Worm (Caenorhabditis elegans): ENCODE data around the gene T02B11.4.

DNA sequence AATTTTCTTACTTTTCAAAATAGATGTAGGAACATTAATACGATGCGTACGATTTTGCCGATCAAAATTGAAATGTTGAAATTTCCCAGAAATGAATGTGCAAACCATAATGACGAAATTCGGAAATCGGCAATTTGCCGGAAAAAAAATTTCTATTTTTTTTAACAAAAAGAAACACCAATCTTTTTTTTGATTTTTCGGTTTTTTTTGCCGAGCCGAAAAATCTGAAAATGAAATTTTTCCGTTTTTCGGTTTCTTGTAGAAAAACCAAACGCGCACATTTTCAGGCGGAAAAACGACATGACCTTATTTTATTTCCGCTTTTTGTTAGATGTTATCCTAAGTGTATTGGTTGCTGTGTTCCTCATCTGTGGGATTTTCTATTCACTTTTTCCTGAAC lies 23.4 kb downstream of the T02B11.4 start, which contains the start of gene srbc-13:
- TF ChIP-seq tbx-9 (tag; optimal IDR thresholded peaks at IDR 0.05; ENCODE audit: borderline replicate concordance) (no peak), nhr-27 (tag; optimal IDR thresholded peaks at IDR 0.05) (no peak), ceh-100 (GFP tag; IDR thresholded peaks at IDR 0.05) (no peak), sptf-2 (GFP tag; optimal IDR thresholded peaks at IDR 0.05) (no peak), F57A8.1 (GFP tag; optimal IDR thresholded peaks at IDR 0.05) (no peak), Y79H2A.3 (GFP tag; conservative IDR thresholded peaks at IDR 0.05) (no peak), F52B5.7 (tag; optimal IDR thresholded peaks at IDR 0.05) (no peak)
